Fruit fly (Drosophila melanogaster) whole organism, adult: Measurements from ENCODE around the gene CG14451.

Experiments
- CG1620 ChIP-seq: fragments of 200-800 bp; sonication (Bioruptor generic); optimal IDR thresholded peaks from 2 replicates; lab custom pipeline; 2016; ENCODE audit warnings: missing biosample characterization, missing genetic modification characterization
- CG33017 ChIP-seq: fragments of 200-800 bp; sonication (Bioruptor generic); optimal IDR thresholded peaks from 2 replicates; lab custom pipeline; 2018; ENCODE audit warnings: missing biosample characterization, mild to moderate bottlenecking, missing genetic modification characterization, moderate library complexity
- CG7045 ChIP-seq: fragments of 200-800 bp; sonication (Bioruptor generic); optimal IDR thresholded peaks from 2 replicates; lab custom pipeline; 2017; ENCODE audit warnings: missing biosample characterization, mild to moderate bottlenecking, missing genetic modification characterization
- Clk ChIP-seq: fragments of 200-800 bp; sonication (Bioruptor generic); optimal IDR thresholded peaks from 2 replicates; lab custom pipeline; 2017; ENCODE audit warnings: missing biosample characterization, missing genetic modification characterization
- Crg-1 ChIP-seq: fragments of 200-800 bp; sonication (Bioruptor generic); optimal IDR thresholded peaks from 2 replicates; lab custom pipeline; 2016; ENCODE audit warnings: missing biosample characterization, missing genetic modification characterization
- Hr96 ChIP-seq: fragments of 200-800 bp; sonication (Bioruptor generic); optimal IDR thresholded peaks from 2 replicates; lab custom pipeline; 2016; ENCODE audit warnings: missing biosample characterization, missing genetic modification characterization
- Mnt ChIP-seq: fragments of 200-800 bp; sonication (Bioruptor generic); optimal IDR thresholded peaks from 2 replicates; lab custom pipeline; 2016; ENCODE audit warnings: missing biosample characterization, mild to moderate bottlenecking, missing genetic modification characterization
- cic ChIP-seq: fragments of 200-800 bp; sonication (Bioruptor generic); optimal IDR thresholded peaks from 2 replicates; lab custom pipeline; 2017; ENCODE audit warnings: missing biosample characterization, mild to moderate bottlenecking, missing genetic modification characterization, moderate library complexity
- cnc ChIP-seq, 2 experiments: fragments of >200 bp; optimal IDR thresholded peaks; 2 replicates each; lab custom pipeline; 2017
- ovo ChIP-seq: fragments of 200-800 bp; sonication (Bioruptor generic); optimal IDR thresholded peaks from 2 replicates; lab custom pipeline; 2016; ENCODE audit warnings: missing biosample characterization, missing genetic modification characterization
- tj ChIP-seq: fragments of 200-800 bp; sonication (Bioruptor generic); optimal IDR thresholded peaks from 3 replicates; lab custom pipeline; 2017; ENCODE audit warnings: missing biosample characterization, mild to moderate bottlenecking, missing genetic modification characterization, moderate library complexity
- toe ChIP-seq: fragments of 200-800 bp; sonication (Bioruptor generic); optimal IDR thresholded peaks from 2 replicates; lab custom pipeline; 2016; ENCODE audit warnings: missing biosample characterization, missing genetic modification characterization

- TF ChIP-seq CG7045 (GFP tag; lab: Kevin White, UChicago): no peak
- TF ChIP-seq Crg-1 (GFP tag; lab: Kevin White, UChicago): no peak
- TF ChIP-seq tj (GFP tag; lab: Kevin White, UChicago): no peak
- TF ChIP-seq Mnt (GFP tag; lab: Kevin White, UChicago): no peak
- TF ChIP-seq cnc (optimal IDR thresholded peaks at IDR 0.05; lab: Kevin White, UChicago): no peak
- TF ChIP-seq CG1620: no peak
- TF ChIP-seq CG33017: no peak
- no peak for TF ChIP-seq toe (GFP tag; lab: Kevin White, UChicago)
- TF ChIP-seq ovo: no peak
- no peak for TF ChIP-seq Clk (GFP tag; lab: Kevin White, UChicago)
- TF ChIP-seq Hr96 (GFP tag; lab: Kevin White, UChicago): no peak
- no peak for TF ChIP-seq cic (GFP tag; lab: Kevin White, UChicago)
Observed at dm6 chr3L:22731393-22731792, 9.5 kb upstream of the CG14451 start.
